Worm (Caenorhabditis elegans): ENCODE measurements around the gene rnp-3.
"Not testable (repeated sequence)": the region's sequence is repeated elsewhere in the genome, so short reads cannot be mapped to it uniquely, and the experiment has no call there.

- not testable (repeated sequence) for TF ChIP-seq ceh-45 (GFP tag; IDR thresholded peaks at IDR 0.05); pha-4 (tag; optimal IDR thresholded peaks at IDR 0.05)
Observed at ce11 chrIV:4196729-4197128, 22.8 kb downstream of the rnp-3 start, which contains the start of gene K06B9.6.

Data from whole organism, late embryonic.